Fruit fly (Drosophila melanogaster): ENCODE data around the gene Pxt.

Pxt gene

DNA sequence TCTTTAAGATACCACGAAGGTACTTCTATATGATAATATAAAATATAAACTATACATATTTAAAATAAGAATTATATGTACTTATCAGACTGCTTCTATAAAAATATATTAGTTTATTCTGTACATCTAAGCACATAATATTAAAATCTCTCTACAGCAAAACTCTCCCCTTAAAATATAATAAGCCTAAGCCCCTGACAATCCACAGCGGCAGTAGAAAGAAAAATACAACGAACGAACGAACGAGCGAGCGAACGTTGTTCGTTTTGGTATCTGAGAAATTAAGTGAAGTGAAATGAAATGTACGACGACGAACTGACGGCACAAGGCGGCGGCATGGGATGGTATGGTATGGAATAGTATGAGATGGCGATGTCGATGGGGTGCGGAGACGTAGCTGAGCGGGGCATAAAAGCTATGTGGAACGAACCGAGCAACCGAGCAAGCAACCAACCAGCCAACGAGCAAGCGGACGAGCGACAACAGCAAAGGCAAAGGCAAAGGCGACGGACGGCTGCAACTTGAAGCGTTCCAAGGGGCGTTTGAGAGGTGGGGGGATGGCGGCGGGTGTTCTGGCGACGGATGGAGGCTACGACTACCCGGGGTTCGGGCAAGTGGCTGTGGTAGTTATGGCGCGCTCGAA, 18.6 kb upstream of the Pxt start (continued):
- TF ChIP-seq CG6791 (GFP tag; IDR thresholded peaks at IDR 0.05; ENCODE audit: partially characterized antibody) (no peak), tup (GFP tag; optimal IDR thresholded peaks at IDR 0.05) (peak; percentile 90), ATbp (GFP tag; optimal IDR thresholded peaks at IDR 0.05) (peak; percentile 98), Hr51 (GFP tag; optimal IDR thresholded peaks at IDR 0.05) (peak; percentile 90 to 99), CG17361 (GFP tag; IDR thresholded peaks at IDR 0.05) (peak; percentile 100), CG6175 (GFP tag; IDR thresholded peaks at IDR 0.05) (peak; percentile 99), Sox100B (GFP tag; optimal IDR thresholded peaks at IDR 0.05) (no peak), kay (GFP tag; optimal IDR thresholded peaks at IDR 0.05) (peak; percentile 93), Vsx1 (GFP tag; optimal IDR thresholded peaks at IDR 0.05) (peak; percentile 98), CG10321 (GFP tag; IDR thresholded peaks at IDR 0.05) (peak; percentile 83), Gug (GFP tag; IDR thresholded peaks at IDR 0.05) (no peak; the same call in none of the 4 replicates), CG13894 (tag; optimal IDR thresholded peaks at IDR 0.05) (peak; percentile 98), CG17359 (tag; optimal IDR thresholded peaks at IDR 0.05) (peak; percentile 99), MBD-R2 (GFP tag; IDR thresholded peaks at IDR 0.05) (peak; percentile 95), CG16813 (GFP tag; IDR thresholded peaks at IDR 0.05; ENCODE audit: partially characterized antibody) (no peak), CG2202 (tag; optimal IDR thresholded peaks at IDR 0.05) (peak; percentile 97), tna (GFP tag; IDR thresholded peaks at IDR 0.05; ENCODE audit: partially characterized antibody) (peak; percentile 28; the same call in 1 of the 2 replicates), Hand (GFP tag; optimal IDR thresholded peaks at IDR 0.05) (peak; percentile 99), CG11723 (GFP tag; optimal IDR thresholded peaks at IDR 0.05) (peak; percentile 96), CG32532 (GFP tag; IDR thresholded peaks at IDR 0.05) (peak; percentile 99), pan (optimal IDR thresholded peaks at IDR 0.05) (no peak), pan (GFP tag; optimal IDR thresholded peaks at IDR 0.05 in 1 of 2, IDR thresholded peaks at IDR 0.05 in 1 of 2) (peak in 1 of 2 experiments; percentile 99), CG9932 (GFP tag; IDR thresholded peaks at IDR 0.05) (peak; percentile 99), CG18262 (tag; optimal IDR thresholded peaks at IDR 0.05) (peak; percentile 99), BEAF-32 (GFP tag; optimal IDR thresholded peaks at IDR 0.05) (peak; percentile 0), br (optimal IDR thresholded peaks at IDR 0.05) (no peak), NFAT (GFP tag; IDR thresholded peaks at IDR 0.05) (peak; percentile 95), caup (GFP tag; optimal IDR thresholded peaks at IDR 0.05; ENCODE audit: severe bottlenecking) (peak; percentile 98), sr (GFP tag; IDR thresholded peaks at IDR 0.05) (peak; percentile 55; the same call in 1 of the 3 replicates), pb (GFP tag; optimal IDR thresholded peaks at IDR 0.05) (peak; percentile 30), pita (GFP tag; optimal IDR thresholded peaks at IDR 0.05) (no peak), gcm (GFP tag; optimal IDR thresholded peaks at IDR 0.05) (peak; percentile 99), Ravus (GFP tag; IDR thresholded peaks at IDR 0.05) (peak; percentile 95), CG13624 (GFP tag; optimal IDR thresholded peaks at IDR 0.05) (peak; percentile 53), emc (GFP tag; optimal IDR thresholded peaks at IDR 0.05) (peak; percentile 42), ftz-f1 (GFP tag; optimal IDR thresholded peaks at IDR 0.05) (peak; percentile 29), tin (GFP tag; optimal IDR thresholded peaks at IDR 0.05) (peak; percentile 96), Ada2b (GFP tag; IDR thresholded peaks at IDR 0.05) (peak; percentile 98), dimm (GFP tag; IDR thresholded peaks at IDR 0.05) (peak; percentile 88), CG10543 (GFP tag; optimal IDR thresholded peaks at IDR 0.05) (peak; percentile 100), slbo (GFP tag; IDR thresholded peaks at IDR 0.05) (peak; percentile 99), sqz (GFP tag; optimal IDR thresholded peaks at IDR 0.05) (no peak), Nf-YA (GFP tag; IDR thresholded peaks at IDR 0.05) (peak; percentile 95), CG17328 (GFP tag; IDR thresholded peaks at IDR 0.05) (peak; percentile 97), CG7987 (GFP tag; optimal IDR thresholded peaks at IDR 0.05) (peak; percentile 91), sim (GFP tag; IDR thresholded peaks at IDR 0.05) (peak; percentile 94), disco-r (GFP tag; optimal IDR thresholded peaks at IDR 0.05) (peak; percentile 13), CG12155 (GFP tag; optimal IDR thresholded peaks at IDR 0.05) (peak; percentile 96), slp2 (GFP tag; optimal IDR thresholded peaks at IDR 0.05) (peak; percentile 80), cg (GFP tag; optimal IDR thresholded peaks at IDR 0.05) (no peak)

Data from whole organism, embryonic.